Worm (Caenorhabditis elegans) whole organism, L4 larva: ENCODE data around the gene fem-1.
A peak's percentile ranks its signal among the peaks of the same experiment; 100 is the strongest.

Source experiments
- F44E2.7 ChIP-seq: fragments of 200-800 bp; sonication (Bioruptor generic); IDR thresholded peaks from 2 replicates; pipeline ENCODE4 v2.1.2; 2022; ENCODE audit warnings: missing genetic modification characterization, missing compliant biosample characterization
- F49E8.2 ChIP-seq: sonication (generic microtip); optimal IDR thresholded peaks from 2 replicates; lab custom pipeline; 2016; ENCODE audit warnings: missing compliant biosample characterization, mild to moderate bottlenecking, missing genetic modification characterization, borderline replicate concordance
- R02D3.7 ChIP-seq: fragments of 150-350 bp; sonication (generic microtip); optimal IDR thresholded peaks from 3 replicates; lab custom pipeline; 2014; ENCODE audit warnings: missing biosample characterization, missing genetic modification characterization
- T20F7.1 ChIP-seq: fragments of 200-800 bp; sonication (Bioruptor generic); optimal IDR thresholded peaks from 2 replicates; lab custom pipeline; 2018; ENCODE audit warnings: mild to moderate bottlenecking, missing genetic modification characterization, missing compliant biosample characterization
- T26A8.4 ChIP-seq: fragments of 200-800 bp; sonication (Bioruptor generic); IDR thresholded peaks from 2 replicates; pipeline ENCODE4 v1.3.6; 2022; ENCODE audit warnings: missing genetic modification characterization, missing compliant biosample characterization
- Y48G9A.11 ChIP-seq: fragments of 200-800 bp; sonication (Bioruptor generic); IDR thresholded peaks from 2 replicates; pipeline ENCODE4 v1.3.6; 2022; ENCODE audit warnings: missing genetic modification reagents, missing genetic modification characterization, missing compliant biosample characterization
- ZK337.2 ChIP-seq: fragments of 200-800 bp; sonication (Bioruptor generic); IDR thresholded peaks from 2 replicates; pipeline ENCODE4 v1.3.6; 2022; ENCODE audit warnings: missing genetic modification reagents, missing genetic modification characterization, missing compliant biosample characterization
- ZK546.5 ChIP-seq, 2 experiments: sonication (generic microtip); optimal IDR thresholded peaks; 2 replicates each; lab custom pipeline; 2017; ENCODE audit warnings: missing biosample characterization in 2 of 2, missing genetic modification characterization in 2 of 2
- aha-1 ChIP-seq: fragments of 150-350 bp; peaks from one replicate; lab custom pipeline; 2014; ENCODE audit warnings: missing biosample characterization, missing genetic modification characterization
- aly-2 ChIP-seq: sonication (generic microtip); optimal IDR thresholded peaks from 2 replicates; lab custom pipeline; 2018; ENCODE audit warnings: missing biosample characterization, missing genetic modification characterization
- ceh-20 ChIP-seq: fragments of 200-800 bp; sonication (Bioruptor generic); IDR thresholded peaks from 2 replicates; pipeline ENCODE4 v1.3.6; 2022; ENCODE audit warnings: missing genetic modification reagents, missing genetic modification characterization, missing compliant biosample characterization
- ceh-32 ChIP-seq: sonication (generic microtip); optimal IDR thresholded peaks from 2 replicates; lab custom pipeline; 2016; ENCODE audit warnings: mild to moderate bottlenecking, missing genetic modification characterization, missing compliant biosample characterization; ENCODE audit not compliant: poor library complexity
- ceh-82 ChIP-seq: sonication (generic microtip); optimal IDR thresholded peaks from 2 replicates; lab custom pipeline; 2017; ENCODE audit warnings: missing biosample characterization, missing genetic modification characterization
- cey-2 ChIP-seq: sonication (generic microtip); optimal IDR thresholded peaks from 3 replicates; lab custom pipeline; 2017; ENCODE audit warnings: missing genetic modification characterization, mild to moderate bottlenecking, missing compliant biosample characterization, antibody characterized with exemption, borderline replicate concordance; ENCODE audit not compliant: insufficient read depth
- ctbp-1 ChIP-seq: fragments of 200-800 bp; sonication (Bioruptor generic); IDR thresholded peaks from 2 replicates; pipeline ENCODE4 v1.3.6; 2022; ENCODE audit warnings: missing genetic modification reagents, missing genetic modification characterization, missing compliant biosample characterization
- daf-12 ChIP-seq: fragments of 150-350 bp; optimal IDR thresholded peaks from 2 replicates; lab custom pipeline; 2014; ENCODE audit warnings: missing biosample characterization, missing genetic modification reagents, missing genetic modification characterization
- dmd-6 ChIP-seq: fragments of 200-800 bp; sonication (Bioruptor generic); IDR thresholded peaks from 2 replicates; pipeline ENCODE4 v1.3.6; 2022; ENCODE audit warnings: missing genetic modification reagents, missing genetic modification characterization, missing compliant biosample characterization
- dmd-8 ChIP-seq: fragments of 200-800 bp; sonication (Bioruptor generic); IDR thresholded peaks from 2 replicates; pipeline ENCODE4 v1.3.6; 2022; ENCODE audit warnings: missing genetic modification characterization, missing compliant biosample characterization
- dpl-1 ChIP-seq: fragments of 150-350 bp; optimal IDR thresholded peaks from 2 replicates; lab custom pipeline; 2014; ENCODE audit warnings: missing biosample characterization, missing genetic modification reagents, missing genetic modification characterization
- duxl-1 ChIP-seq: sonication (generic microtip); optimal IDR thresholded peaks from 2 replicates; lab custom pipeline; 2016; ENCODE audit warnings: mild to moderate bottlenecking, missing genetic modification characterization, moderate library complexity, missing compliant biosample characterization; ENCODE audit not compliant: poor library complexity
- hif-1 ChIP-seq, 2 experiments: sonication (generic microtip); optimal IDR thresholded peaks; 2 replicates each; lab custom pipeline; 2016 to 2017; ENCODE audit warnings: missing compliant biosample characterization in 2 of 2, missing genetic modification characterization in 2 of 2, missing genetic modification reagents in 2 of 2, missing genotype in 2 of 2, mild to moderate bottlenecking in 1 of 2
- hlh-11 ChIP-seq: fragments of 200-800 bp; sonication (Bioruptor generic); optimal IDR thresholded peaks from 2 replicates; lab custom pipeline; 2018; ENCODE audit warnings: mild to moderate bottlenecking, missing genetic modification characterization, missing compliant biosample characterization
- hlh-30 ChIP-seq: sonication (generic microtip); optimal IDR thresholded peaks from 2 replicates; lab custom pipeline; 2017; ENCODE audit warnings: antibody characterized with exemption, mild to moderate bottlenecking, missing genetic modification characterization, missing compliant biosample characterization; ENCODE audit not compliant: insufficient read depth
- hmg-1.1 ChIP-seq: fragments of 200-800 bp; sonication (Bioruptor generic); IDR thresholded peaks from 2 replicates; pipeline ENCODE4 v1.3.6; 2022; ENCODE audit warnings: missing genetic modification reagents, missing genetic modification characterization, missing compliant biosample characterization
- lin-38 ChIP-seq: fragments of 200-800 bp; sonication (Bioruptor generic); IDR thresholded peaks from 2 replicates; pipeline ENCODE4 v1.3.6; 2022; ENCODE audit warnings: missing genetic modification reagents, missing genetic modification characterization, missing compliant biosample characterization
- lir-3 ChIP-seq: sonication (generic microtip); optimal IDR thresholded peaks from 2 replicates; lab custom pipeline; 2016; ENCODE audit warnings: mild to moderate bottlenecking, missing genetic modification characterization, missing compliant biosample characterization
- lsy-2 ChIP-seq, 2 experiments: fragments of 150-350 bp in 1 of 2; sonication (generic microtip) in 1 of 2; optimal IDR thresholded peaks; 2 replicates each; lab custom pipeline; 2014 to 2017; ENCODE audit warnings: missing biosample characterization in 2 of 2, missing genetic modification characterization in 2 of 2
- mdl-1 ChIP-seq, 2 experiments: fragments of 150-350 bp in 1 of 2; sonication (generic microtip) in 1 of 2; optimal IDR thresholded peaks; 2 replicates each; lab custom pipeline; 2014 to 2017; ENCODE audit warnings: missing biosample characterization in 2 of 2, missing genetic modification characterization in 2 of 2
- mep-1 ChIP-seq: fragments of 150-350 bp; sonication (generic microtip); optimal IDR thresholded peaks from 3 replicates; lab custom pipeline; 2014; ENCODE audit warnings: missing biosample characterization, missing genetic modification characterization
- mes-2 ChIP-seq: sonication (generic microtip); optimal IDR thresholded peaks from 2 replicates; lab custom pipeline; 2016; ENCODE audit warnings: missing genotype, mild to moderate bottlenecking, missing genetic modification characterization, missing compliant biosample characterization; ENCODE audit not compliant: poor library complexity, severe bottlenecking
- nhr-48 ChIP-seq: sonication (generic microtip); optimal IDR thresholded peaks from 2 replicates; lab custom pipeline; 2016; ENCODE audit warnings: mild to moderate bottlenecking, missing genetic modification characterization, missing compliant biosample characterization
- nhr-77 ChIP-seq: fragments of 150-350 bp; optimal IDR thresholded peaks from 2 replicates; lab custom pipeline; 2014; ENCODE audit warnings: missing biosample characterization, missing genetic modification characterization
- rbr-2 ChIP-seq: sonication (generic microtip); optimal IDR thresholded peaks from 2 replicates; lab custom pipeline; 2016; ENCODE audit warnings: missing genotype, missing genetic modification characterization, missing compliant biosample characterization
- snpc-1.2 ChIP-seq: fragments of 200-800 bp; sonication (Bioruptor generic); IDR thresholded peaks from 2 replicates; pipeline ENCODE4 v1.3.6; 2022; ENCODE audit warnings: missing genetic modification reagents, missing genetic modification characterization, missing compliant biosample characterization
- snpc-4 ChIP-seq: fragments of 150-350 bp; optimal IDR thresholded peaks from 2 replicates; lab custom pipeline; 2014; ENCODE audit warnings: missing biosample characterization, missing genetic modification characterization
- tra-1 ChIP-seq: fragments of 200-800 bp; sonication (Bioruptor generic); IDR thresholded peaks from 2 replicates; pipeline ENCODE4 v1.3.6; 2022; ENCODE audit warnings: missing genetic modification reagents, missing genetic modification characterization, missing compliant biosample characterization
- unc-62 ChIP-seq, 3 experiments: fragments of 150-350 bp in 1 of 3; sonication (generic microtip); optimal IDR thresholded peaks in 2 of 3; peaks in 1 of 3; 1 replicate in 1 of 3; 2 replicates in 2 of 3; lab custom pipeline; 2014 to 2017; ENCODE audit warnings: missing biosample characterization in 3 of 3, missing genetic modification characterization in 3 of 3, missing genetic modification reagents in 3 of 3, missing genotype in 1 of 3
- zag-1 ChIP-seq: fragments of 150-350 bp; optimal IDR thresholded peaks from 2 replicates; lab custom pipeline; 2014; ENCODE audit warnings: missing biosample characterization, missing genetic modification characterization
- ztf-11 ChIP-seq: fragments of 150-350 bp; optimal IDR thresholded peaks from 2 replicates; lab custom pipeline; 2014; ENCODE audit warnings: missing biosample characterization, missing genetic modification characterization

The fem-1 gene

DNA sequence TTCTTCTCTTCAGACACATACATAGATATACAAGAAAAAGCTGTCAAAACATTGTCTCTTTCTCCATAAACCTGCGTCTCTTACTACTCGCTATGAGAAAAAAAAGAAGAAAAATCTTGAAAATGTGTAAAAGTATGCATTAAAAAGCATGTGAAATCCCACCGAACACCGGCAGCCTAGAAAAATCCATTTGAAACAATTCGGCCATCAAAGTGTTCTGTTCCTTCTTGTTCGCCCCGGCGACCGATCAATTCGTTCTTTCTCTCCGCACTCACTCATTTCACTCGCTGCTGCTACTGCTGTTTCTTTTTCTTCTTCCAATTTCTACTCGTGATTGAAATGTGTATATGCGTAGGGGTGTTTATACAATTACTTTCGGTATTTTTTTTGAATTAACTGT is 11.1 kb upstream of the fem-1 start (continued):
- TF ChIP-seq cey-2 (tag; lab: Kevin White, UChicago), result peak; percentile 26
- peak; percentile 4 for TF ChIP-seq nhr-48 (tag; lab: Kevin White, UChicago)
- TF ChIP-seq mep-1, result peak; percentile 47
- TF ChIP-seq snpc-4 (tag; lab: Kevin White, UChicago), result no peak
- no peak for TF ChIP-seq ZK546.5 (tag; optimal IDR thresholded peaks at IDR 0.05; lab: Kevin White, UChicago)
- TF ChIP-seq aly-2 (tag; lab: Kevin White, UChicago), result no peak
- peak; percentile 41; the same call in 1 of the 2 replicates for TF ChIP-seq dmd-6 (GFP tag; lab: Robert Waterston, UW)
- no peak for TF ChIP-seq dmd-8 (GFP tag; lab: Robert Waterston, UW)
- peak; percentile 82 for TF ChIP-seq hlh-11 (tag; lab: Kevin White, UChicago)
- TF ChIP-seq mdl-1 (tag; optimal IDR thresholded peaks at IDR 0.05; lab: Kevin White, UChicago), result peak in 1 of 2 experiments; percentile 85
- no peak for TF ChIP-seq Y48G9A.11
- no peak for TF ChIP-seq F44E2.7 (GFP tag; lab: Robert Waterston, UW)
- peak; percentile 50 for TF ChIP-seq rbr-2 (tag; lab: Kevin White, UChicago)
- TF ChIP-seq mes-2 (tag; lab: Kevin White, UChicago), result peak; percentile 90
- TF ChIP-seq hmg-1.1 (GFP tag; lab: Robert Waterston, UW), result peak; percentile 33; the same call in 1 of the 2 replicates
- no peak for TF ChIP-seq ZK337.2 (GFP tag; lab: Robert Waterston, UW)
- TF ChIP-seq duxl-1 (tag; lab: Kevin White, UChicago), result no peak
- TF ChIP-seq nhr-77 (tag; lab: Kevin White, UChicago), result peak; percentile 50
- no peak for TF ChIP-seq ceh-82 (tag; lab: Kevin White, UChicago)
- peak; percentile 81 for TF ChIP-seq aha-1 (tag; lab: Kevin White, UChicago)
- no peak for TF ChIP-seq snpc-1.2 (GFP tag; lab: Robert Waterston, UW)
- TF ChIP-seq lin-38 (GFP tag; lab: Robert Waterston, UW), result no peak
- TF ChIP-seq ceh-32 (tag; lab: Kevin White, UChicago), result no peak
- peak; percentile 18 for TF ChIP-seq dpl-1 (GFP tag; lab: Kevin White, UChicago)
- peak; percentile 38; the same call in 1 of the 2 replicates for TF ChIP-seq T26A8.4 (GFP tag; lab: Robert Waterston, UW)
- no peak for TF ChIP-seq T20F7.1 (GFP tag; lab: Kevin White, UChicago)
- peak in 1 of 2 experiments; percentile 68 for TF ChIP-seq hif-1 (tag; optimal IDR thresholded peaks at IDR 0.05; lab: Kevin White, UChicago)
- TF ChIP-seq R02D3.7 (tag; lab: Kevin White, UChicago), result no peak
- TF ChIP-seq ceh-20 (GFP tag; lab: Robert Waterston, UW), result 0 out of 2 replicates have a peak, but pooled peaks have one; percentile 9
- TF ChIP-seq lsy-2 (tag; optimal IDR thresholded peaks at IDR 0.05; lab: Kevin White, UChicago), result peak in 1 of 2 experiments; percentile 71
- peak; percentile 45; the same call in 1 of the 2 replicates for TF ChIP-seq tra-1
- TF ChIP-seq ztf-11 (tag; lab: Kevin White, UChicago), result no peak
- TF ChIP-seq ctbp-1, result no peak; the same call in 1 of the 2 replicates
- TF ChIP-seq lir-3 (tag; lab: Kevin White, UChicago), result no peak
- peak; percentile 78 for TF ChIP-seq hlh-30 (tag; lab: Kevin White, UChicago)
- no peak for TF ChIP-seq daf-12 (tag; lab: Kevin White, UChicago)

DNA sequence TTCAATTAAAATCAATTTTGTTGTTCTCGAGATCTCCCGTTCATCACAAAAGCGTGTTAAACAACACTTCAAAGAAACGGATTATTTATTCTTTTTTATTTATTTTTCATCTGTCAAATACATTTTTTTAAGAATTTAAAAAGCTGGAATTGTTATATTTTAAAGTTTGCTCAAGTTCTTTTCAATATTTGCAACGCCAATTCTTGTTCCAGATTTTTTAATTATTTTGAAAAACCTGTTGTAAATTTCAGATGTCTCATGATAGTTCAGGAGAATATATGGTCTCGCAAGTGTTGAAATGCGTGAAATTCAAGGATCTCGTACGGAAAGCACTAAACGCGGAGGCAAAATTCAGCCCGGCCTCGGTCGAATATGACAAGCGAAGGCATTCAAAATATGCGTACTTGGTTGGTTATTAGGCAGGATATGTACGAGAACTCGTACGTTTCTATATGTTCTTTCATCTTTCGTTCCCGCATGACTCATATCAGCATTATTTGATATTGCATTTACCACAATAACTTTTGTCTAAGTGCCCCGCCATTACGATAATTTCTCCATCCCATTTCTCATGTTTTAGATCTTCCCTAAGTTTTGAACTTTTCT is 7.0 kb upstream of the fem-1 start, which contains the start of gene cec-6:
Gene cec-6 (plus strand): TSS at position 252 of the 606 bp plus-strand sequence.
- peak in 1 of 2 experiments; percentile 66 for TF ChIP-seq unc-62 (GFP tag; optimal IDR thresholded peaks at IDR 0.05 in 1 of 2; lab: Kevin White, UChicago)
- TF ChIP-seq unc-62 (tag; optimal IDR thresholded peaks at IDR 0.05; lab: Kevin White, UChicago), result no peak
- TF ChIP-seq F49E8.2 (tag; lab: Kevin White, UChicago), result peak; percentile 69
- TF ChIP-seq Y48G9A.11, result peak; percentile 24; the same call in 1 of the 2 replicates
- TF ChIP-seq zag-1, result no peak
- peak; percentile 39 for TF ChIP-seq lin-38 (GFP tag; lab: Robert Waterston, UW)
- peak; percentile 81 for TF ChIP-seq aha-1 (tag; lab: Kevin White, UChicago)
- TF ChIP-seq mes-2 (tag; lab: Kevin White, UChicago), result no peak
- no peak for TF ChIP-seq cey-2 (tag; lab: Kevin White, UChicago)
- TF ChIP-seq snpc-1.2 (GFP tag; lab: Robert Waterston, UW), result peak; percentile 51; the same call in 1 of the 2 replicates
